Worm (Caenorhabditis elegans) whole organism, L4 larva: ENCODE data around the gene F58B4.5.
A peak's percentile ranks its signal among the peaks of the same experiment; 100 is the strongest.

Experiments used
- F26F4.8 ChIP-seq: fragments of 200-800 bp; sonication (Bioruptor generic); conservative IDR thresholded peaks from 2 replicates; pipeline ENCODE4 v1.3.6; 2022; ENCODE audit warnings: missing genetic modification characterization, missing compliant biosample characterization
- F37D6.2 ChIP-seq: sonication (generic microtip); optimal IDR thresholded peaks from 2 replicates; lab custom pipeline; 2016; ENCODE audit warnings: mild to moderate bottlenecking, missing genetic modification characterization, missing compliant biosample characterization
- T20F7.1 ChIP-seq: fragments of 200-800 bp; sonication (Bioruptor generic); optimal IDR thresholded peaks from 2 replicates; lab custom pipeline; 2018; ENCODE audit warnings: mild to moderate bottlenecking, missing genetic modification characterization, missing compliant biosample characterization
- T26A8.4 ChIP-seq: fragments of 200-800 bp; sonication (Bioruptor generic); IDR thresholded peaks from 2 replicates; pipeline ENCODE4 v1.3.6; 2022; ENCODE audit warnings: missing genetic modification characterization, missing compliant biosample characterization
- aha-1 ChIP-seq: fragments of 150-350 bp; peaks from one replicate; lab custom pipeline; 2014; ENCODE audit warnings: missing biosample characterization, missing genetic modification characterization
- arid-1 ChIP-seq: fragments of 200-800 bp; sonication (Bioruptor generic); conservative IDR thresholded peaks from 2 replicates; pipeline ENCODE4 v1.3.6; 2022; ENCODE audit warnings: missing genetic modification reagents, missing genetic modification characterization, missing compliant biosample characterization
- ceh-28 ChIP-seq: fragments of 150-350 bp; optimal IDR thresholded peaks from 2 replicates; lab custom pipeline; 2014; ENCODE audit warnings: missing biosample characterization, missing genetic modification reagents, missing genetic modification characterization
- ceh-44 ChIP-seq: fragments of 200-800 bp; sonication (Bioruptor generic); IDR thresholded peaks from 2 replicates; pipeline ENCODE4 v1.3.6; 2022; ENCODE audit warnings: missing genetic modification reagents, missing genetic modification characterization, missing compliant biosample characterization
- ceh-82 ChIP-seq: sonication (generic microtip); optimal IDR thresholded peaks from 2 replicates; lab custom pipeline; 2017; ENCODE audit warnings: missing biosample characterization, missing genetic modification characterization
- daf-12 ChIP-seq: fragments of 150-350 bp; optimal IDR thresholded peaks from 2 replicates; lab custom pipeline; 2014; ENCODE audit warnings: missing biosample characterization, missing genetic modification reagents, missing genetic modification characterization
- daf-16 ChIP-seq, 3 experiments: sonication (generic microtip); optimal IDR thresholded peaks; 2 replicates each; lab custom pipeline; 2016 to 2017; ENCODE audit warnings: missing genetic modification characterization in 3 of 3, missing genetic modification reagents in 3 of 3, mild to moderate bottlenecking in 2 of 3, missing compliant biosample characterization in 2 of 3, missing biosample characterization in 1 of 3, moderate library complexity in 1 of 3
- daf-19 ChIP-seq: fragments of 200-800 bp; sonication (Bioruptor generic); conservative IDR thresholded peaks from 2 replicates; pipeline ENCODE4 v1.3.6; 2022; ENCODE audit warnings: missing genetic modification characterization, missing compliant biosample characterization
- dmd-6 ChIP-seq: fragments of 200-800 bp; sonication (Bioruptor generic); IDR thresholded peaks from 2 replicates; pipeline ENCODE4 v1.3.6; 2022; ENCODE audit warnings: missing genetic modification reagents, missing genetic modification characterization, missing compliant biosample characterization
- dpl-1 ChIP-seq: fragments of 150-350 bp; optimal IDR thresholded peaks from 2 replicates; lab custom pipeline; 2014; ENCODE audit warnings: missing biosample characterization, missing genetic modification reagents, missing genetic modification characterization
- dve-1 ChIP-seq: sonication (generic microtip); optimal IDR thresholded peaks from 2 replicates; lab custom pipeline; 2017; ENCODE audit warnings: antibody characterized with exemption, mild to moderate bottlenecking, missing genetic modification characterization, missing compliant biosample characterization; ENCODE audit not compliant: insufficient read depth
- hif-1 ChIP-seq, 2 experiments: sonication (generic microtip); optimal IDR thresholded peaks; 2 replicates each; lab custom pipeline; 2016 to 2017; ENCODE audit warnings: missing compliant biosample characterization in 2 of 2, missing genetic modification characterization in 2 of 2, missing genetic modification reagents in 2 of 2, missing genotype in 2 of 2, mild to moderate bottlenecking in 1 of 2
- hlh-11 ChIP-seq: fragments of 200-800 bp; sonication (Bioruptor generic); optimal IDR thresholded peaks from 2 replicates; lab custom pipeline; 2018; ENCODE audit warnings: mild to moderate bottlenecking, missing genetic modification characterization, missing compliant biosample characterization
- hlh-30 ChIP-seq: sonication (generic microtip); optimal IDR thresholded peaks from 2 replicates; lab custom pipeline; 2017; ENCODE audit warnings: antibody characterized with exemption, mild to moderate bottlenecking, missing genetic modification characterization, missing compliant biosample characterization; ENCODE audit not compliant: insufficient read depth
- hmg-1.1 ChIP-seq: fragments of 200-800 bp; sonication (Bioruptor generic); IDR thresholded peaks from 2 replicates; pipeline ENCODE4 v1.3.6; 2022; ENCODE audit warnings: missing genetic modification reagents, missing genetic modification characterization, missing compliant biosample characterization
- lim-7 ChIP-seq: fragments of 200-800 bp; sonication (Bioruptor generic); IDR thresholded peaks from 2 replicates; pipeline ENCODE4 v1.3.6; 2022; ENCODE audit warnings: missing genetic modification characterization, missing compliant biosample characterization
- lin-13 ChIP-seq: fragments of 150-350 bp; optimal IDR thresholded peaks from 2 replicates; lab custom pipeline; 2014; ENCODE audit warnings: missing biosample characterization, missing genetic modification reagents, missing genetic modification characterization
- lin-15B ChIP-seq: fragments of 150-350 bp; sonication (generic microtip); optimal IDR thresholded peaks from 3 replicates; lab custom pipeline; 2014; ENCODE audit warnings: missing biosample characterization, missing genetic modification characterization
- lin-38 ChIP-seq: fragments of 200-800 bp; sonication (Bioruptor generic); IDR thresholded peaks from 2 replicates; pipeline ENCODE4 v1.3.6; 2022; ENCODE audit warnings: missing genetic modification reagents, missing genetic modification characterization, missing compliant biosample characterization
- lsy-2 ChIP-seq, 2 experiments: fragments of 150-350 bp in 1 of 2; sonication (generic microtip) in 1 of 2; optimal IDR thresholded peaks; 2 replicates each; lab custom pipeline; 2014 to 2017; ENCODE audit warnings: missing biosample characterization in 2 of 2, missing genetic modification characterization in 2 of 2
- madf-5 ChIP-seq, 2 experiments: fragments of 200-800 bp; sonication (Bioruptor generic); IDR thresholded peaks; 2 replicates each; pipeline ENCODE4 v1.3.6; 2022; ENCODE audit warnings: missing compliant biosample characterization in 2 of 2, missing genetic modification characterization in 2 of 2
- mdl-1 ChIP-seq, 2 experiments: fragments of 150-350 bp in 1 of 2; sonication (generic microtip) in 1 of 2; optimal IDR thresholded peaks; 2 replicates each; lab custom pipeline; 2014 to 2017; ENCODE audit warnings: missing biosample characterization in 2 of 2, missing genetic modification characterization in 2 of 2
- mep-1 ChIP-seq: fragments of 150-350 bp; sonication (generic microtip); optimal IDR thresholded peaks from 3 replicates; lab custom pipeline; 2014; ENCODE audit warnings: missing biosample characterization, missing genetic modification characterization
- mes-2 ChIP-seq: sonication (generic microtip); optimal IDR thresholded peaks from 2 replicates; lab custom pipeline; 2016; ENCODE audit warnings: missing genotype, mild to moderate bottlenecking, missing genetic modification characterization, missing compliant biosample characterization; ENCODE audit not compliant: poor library complexity, severe bottlenecking
- mxl-3 ChIP-seq: fragments of 200-800 bp; sonication (Bioruptor generic); optimal IDR thresholded peaks from 2 replicates; lab custom pipeline; 2018; ENCODE audit warnings: mild to moderate bottlenecking, missing genetic modification characterization, missing compliant biosample characterization
- nhr-10 ChIP-seq: fragments of 150-350 bp; optimal IDR thresholded peaks from 2 replicates; lab custom pipeline; 2014; ENCODE audit warnings: missing biosample characterization, missing genetic modification characterization
- nhr-102 ChIP-seq: sonication (generic microtip); optimal IDR thresholded peaks from 2 replicates; lab custom pipeline; 2016; ENCODE audit warnings: mild to moderate bottlenecking, missing genetic modification characterization, moderate library complexity, missing compliant biosample characterization
- nhr-11 ChIP-seq: fragments of 150-350 bp; optimal IDR thresholded peaks from 2 replicates; lab custom pipeline; 2014; ENCODE audit warnings: missing biosample characterization, missing genetic modification characterization
- nhr-28 ChIP-seq: fragments of 150-350 bp; optimal IDR thresholded peaks from 2 replicates; lab custom pipeline; 2014; ENCODE audit warnings: missing biosample characterization, missing genetic modification characterization
- nhr-41 ChIP-seq: fragments of 200-800 bp; sonication (Bioruptor generic); IDR thresholded peaks from 2 replicates; pipeline ENCODE4 v1.3.6; 2022; ENCODE audit warnings: missing genetic modification reagents, missing genetic modification characterization, missing compliant biosample characterization
- nhr-42 ChIP-seq: fragments of 200-800 bp; sonication (Bioruptor generic); IDR thresholded peaks from 2 replicates; pipeline ENCODE4 v1.3.6; 2022; ENCODE audit warnings: missing genetic modification characterization, missing compliant biosample characterization
- nhr-48 ChIP-seq: sonication (generic microtip); optimal IDR thresholded peaks from 2 replicates; lab custom pipeline; 2016; ENCODE audit warnings: mild to moderate bottlenecking, missing genetic modification characterization, missing compliant biosample characterization
- nhr-6 ChIP-seq: fragments of 150-350 bp; optimal IDR thresholded peaks from 2 replicates; lab custom pipeline; 2014; ENCODE audit warnings: missing biosample characterization, missing genetic modification characterization
- nhr-77 ChIP-seq: fragments of 150-350 bp; optimal IDR thresholded peaks from 2 replicates; lab custom pipeline; 2014; ENCODE audit warnings: missing biosample characterization, missing genetic modification characterization
- pha-4 ChIP-seq, 2 experiments: fragments of 150-350 bp in 1 of 2; fragments of 200-800 bp in 1 of 2; sonication (Bioruptor generic) in 1 of 2; IDR thresholded peaks in 1 of 2; optimal IDR thresholded peaks in 1 of 2; 2 replicates each; pipeline versions ENCODE4 v1.3.6 to Lab custom; 2014 to 2022; ENCODE audit warnings: missing genetic modification characterization in 2 of 2, missing genetic modification reagents in 2 of 2, missing biosample characterization in 1 of 2, missing compliant biosample characterization in 1 of 2
- pqm-1 ChIP-seq: sonication (generic microtip); optimal IDR thresholded peaks from 2 replicates; lab custom pipeline; 2017; ENCODE audit warnings: missing biosample characterization, missing genetic modification characterization
- rbr-2 ChIP-seq: sonication (generic microtip); optimal IDR thresholded peaks from 2 replicates; lab custom pipeline; 2016; ENCODE audit warnings: missing genotype, missing genetic modification characterization, missing compliant biosample characterization
- spr-1 ChIP-seq: sonication (generic microtip); optimal IDR thresholded peaks from 2 replicates; lab custom pipeline; 2016; ENCODE audit warnings: mild to moderate bottlenecking, missing genetic modification characterization, missing compliant biosample characterization
- tra-1 ChIP-seq: fragments of 200-800 bp; sonication (Bioruptor generic); IDR thresholded peaks from 2 replicates; pipeline ENCODE4 v1.3.6; 2022; ENCODE audit warnings: missing genetic modification reagents, missing genetic modification characterization, missing compliant biosample characterization
- unc-130 ChIP-seq: sonication (generic microtip); optimal IDR thresholded peaks from 2 replicates; lab custom pipeline; 2016; ENCODE audit warnings: missing genetic modification reagents, missing genetic modification characterization, missing compliant biosample characterization
- unc-62 ChIP-seq, 3 experiments: fragments of 150-350 bp in 1 of 3; sonication (generic microtip); optimal IDR thresholded peaks in 2 of 3; peaks in 1 of 3; 1 replicate in 1 of 3; 2 replicates in 2 of 3; lab custom pipeline; 2014 to 2017; ENCODE audit warnings: missing biosample characterization in 3 of 3, missing genetic modification characterization in 3 of 3, missing genetic modification reagents in 3 of 3, missing genotype in 1 of 3
- vab-7 ChIP-seq: fragments of 200-800 bp; sonication (Bioruptor generic); IDR thresholded peaks from 2 replicates; pipeline ENCODE4 v1.3.6; 2022; ENCODE audit warnings: missing genetic modification reagents, missing genetic modification characterization, missing compliant biosample characterization
- zag-1 ChIP-seq: fragments of 150-350 bp; optimal IDR thresholded peaks from 2 replicates; lab custom pipeline; 2014; ENCODE audit warnings: missing biosample characterization, missing genetic modification characterization
- zip-2 ChIP-seq: fragments of 150-350 bp; optimal IDR thresholded peaks from 2 replicates; lab custom pipeline; 2014; ENCODE audit warnings: missing biosample characterization, missing genetic modification characterization
- ztf-7 ChIP-seq: fragments of 150-350 bp; optimal IDR thresholded peaks from 2 replicates; lab custom pipeline; 2014; ENCODE audit warnings: missing biosample characterization, missing genetic modification characterization

The F58B4.5 gene

ce11 chrV:10940571-10940991 is 8.1 kb downstream of the F58B4.5 start:
- TF ChIP-seq dve-1 (tag; lab: Kevin White, UChicago) (peak; percentile 88), pqm-1 (tag; lab: Kevin White, UChicago) (peak; percentile 28), hif-1 (tag; optimal IDR thresholded peaks at IDR 0.05; lab: Kevin White, UChicago) (peak in 1 of 2 experiments; percentile 51), mdl-1 (tag; optimal IDR thresholded peaks at IDR 0.05; lab: Kevin White, UChicago) (peak; percentile 70 to 72), ztf-7 (tag; lab: Kevin White, UChicago) (peak; percentile 91), nhr-28 (tag; lab: Kevin White, UChicago) (peak; percentile 95), ceh-44 (GFP tag; lab: Robert Waterston, UW) (no peak), T20F7.1 (GFP tag; lab: Kevin White, UChicago) (peak; percentile 28), daf-19 (GFP tag; lab: Robert Waterston, UW) (0 out of 2 replicates have a peak, but pooled peaks have one; percentile 23), F37D6.2 (tag; lab: Kevin White, UChicago) (peak; percentile 33), nhr-6 (peak; percentile 8), daf-12 (tag; lab: Kevin White, UChicago) (no peak), lin-15B (tag; lab: Kevin White, UChicago) (no peak), pha-4 (GFP tag; IDR thresholded peaks at IDR 0.05; lab: Robert Waterston, UW) (peak; percentile 82), pha-4 (tag; optimal IDR thresholded peaks at IDR 0.05; lab: Kevin White, UChicago) (no peak), unc-130 (GFP tag; lab: Kevin White, UChicago) (no peak), nhr-10 (tag; lab: Kevin White, UChicago) (peak; percentile 71), mes-2 (tag; lab: Kevin White, UChicago) (peak; percentile 61), nhr-11 (tag; lab: Kevin White, UChicago) (peak; percentile 31), nhr-102 (peak; percentile 82), rbr-2 (tag; lab: Kevin White, UChicago) (peak; percentile 42), lsy-2 (tag; optimal IDR thresholded peaks at IDR 0.05; lab: Kevin White, UChicago) (peak in 1 of 2 experiments; percentile 73), zip-2 (tag; lab: Kevin White, UChicago) (peak; percentile 96), mxl-3 (GFP tag; lab: Kevin White, UChicago) (peak; percentile 75), zag-1 (no peak), mep-1 (tag; lab: Kevin White, UChicago) (peak; percentile 65), ceh-82 (tag; lab: Kevin White, UChicago) (no peak), nhr-41 (GFP tag; lab: Robert Waterston, UW) (0 out of 2 replicates have a peak, but pooled peaks have one; percentile 31), hlh-11 (tag; lab: Kevin White, UChicago) (peak; percentile 95), tra-1 (GFP tag; lab: Robert Waterston, UW) (peak; percentile 33; the same call in 1 of the 2 replicates), nhr-48 (peak; percentile 89), F26F4.8 (GFP tag; lab: Robert Waterston, UW) (no peak), hmg-1.1 (GFP tag; lab: Robert Waterston, UW) (peak; percentile 55; the same call in 1 of the 2 replicates), aha-1 (peak; percentile 49), dmd-6 (GFP tag; lab: Robert Waterston, UW) (peak; percentile 85; the same call in 1 of the 2 replicates), dpl-1 (GFP tag; lab: Kevin White, UChicago) (peak; percentile 36), daf-16 (GFP tag; optimal IDR thresholded peaks at IDR 0.05; lab: Kevin White, UChicago) (no peak), daf-16 (tag; optimal IDR thresholded peaks at IDR 0.05; lab: Kevin White, UChicago) (peak; percentile 93), arid-1 (0 out of 2 replicates have a peak, but pooled peaks have one; percentile 10), lin-13 (GFP tag; lab: Kevin White, UChicago) (peak; percentile 67), spr-1 (tag; lab: Kevin White, UChicago) (peak; percentile 71), madf-5 (GFP tag; IDR thresholded peaks at IDR 0.05; lab: Robert Waterston, UW) (no peak), nhr-42 (GFP tag; lab: Robert Waterston, UW) (no peak), lin-38 (peak; percentile 38), lim-7 (GFP tag; lab: Robert Waterston, UW) (no peak), nhr-77 (tag; lab: Kevin White, UChicago) (peak; percentile 66), hlh-30 (tag; lab: Kevin White, UChicago) (peak; percentile 58), ceh-28 (tag; lab: Kevin White, UChicago) (no peak), unc-62 (GFP tag; optimal IDR thresholded peaks at IDR 0.05 in 1 of 2; lab: Kevin White, UChicago) (peak in 1 of 2 experiments; percentile 96), unc-62 (tag; optimal IDR thresholded peaks at IDR 0.05; lab: Kevin White, UChicago) (no peak), vab-7 (GFP tag; lab: Robert Waterston, UW) (no peak), T26A8.4 (GFP tag; lab: Robert Waterston, UW) (peak; percentile 77; the same call in 1 of the 2 replicates)
